Fruit fly (Drosophila melanogaster) whole organism, wandering third instar larva: ENCODE measurements around the gene Adi1.
A peak's percentile ranks its signal among the peaks of the same experiment; 100 is the strongest.

Experiments
- CG32264 ChIP-seq: fragments of 200-800 bp; sonication (Bioruptor generic); optimal IDR thresholded peaks from 2 replicates; lab custom pipeline; 2016; ENCODE audit warnings: missing biosample characterization, missing genetic modification characterization
- CrebA ChIP-seq: fragments of 200-800 bp; sonication (Bioruptor generic); optimal IDR thresholded peaks from 2 replicates; lab custom pipeline; 2016; ENCODE audit warnings: missing biosample characterization, mild to moderate bottlenecking, missing genetic modification characterization, borderline replicate concordance
- Dfd ChIP-seq: fragments of >200 bp; optimal IDR thresholded peaks from 2 replicates; lab custom pipeline; 2017; ENCODE audit warnings: missing biosample characterization, missing genetic modification characterization
- Dif ChIP-seq: fragments of 200-275, 200-300 bp; sonication (Bioruptor generic); optimal IDR thresholded peaks from 2 replicates; lab custom pipeline; 2018; ENCODE audit warnings: missing biosample characterization, missing genetic modification characterization; ENCODE audit not compliant: partially characterized antibody
- GATAd ChIP-seq: sonication (Bioruptor generic); optimal IDR thresholded peaks from 2 replicates; lab custom pipeline; 2016; ENCODE audit warnings: missing biosample characterization, missing genetic modification characterization
- HLH106 ChIP-seq: fragments of 200-800 bp; optimal IDR thresholded peaks from 3 replicates; lab custom pipeline; 2019; ENCODE audit warnings: missing biosample characterization, mild to moderate bottlenecking, missing genetic modification characterization, moderate library complexity
- Hnf4 ChIP-seq: fragments of 200-800 bp; sonication (Bioruptor generic); optimal IDR thresholded peaks from 2 replicates; lab custom pipeline; 2016; ENCODE audit warnings: missing biosample characterization, mild to moderate bottlenecking, missing genetic modification characterization
- Hr78 ChIP-seq: fragments of >200 bp; optimal IDR thresholded peaks from 2 replicates; lab custom pipeline; 2017; ENCODE audit warnings: missing biosample characterization, missing genetic modification characterization
- Hr83 ChIP-seq: fragments of 200-300 bp; sonication (Bioruptor generic); optimal IDR thresholded peaks from 2 replicates; lab custom pipeline; 2016; ENCODE audit warnings: missing biosample characterization, mild to moderate bottlenecking, missing genetic modification characterization, moderate library complexity; ENCODE audit not compliant: poor library complexity, severe bottlenecking
- Mio ChIP-seq: sonication (Bioruptor generic); optimal IDR thresholded peaks from 2 replicates; lab custom pipeline; 2016; ENCODE audit warnings: missing biosample characterization, missing genetic modification characterization
- N ChIP-seq: fragments of >200 bp; optimal IDR thresholded peaks from 2 replicates; lab custom pipeline; 2018; ENCODE audit warnings: missing biosample characterization, missing external identifiers, missing genetic modification characterization
- OdsH ChIP-seq: fragments of 200-800 bp; sonication (Bioruptor generic); optimal IDR thresholded peaks from 2 replicates; lab custom pipeline; 2016; ENCODE audit warnings: missing biosample characterization, mild to moderate bottlenecking, missing genetic modification characterization
- Rel ChIP-seq, 2 experiments: fragments of 200-800 bp; sonication (Bioruptor generic) in 1 of 2; optimal IDR thresholded peaks; 2 replicates in 1 of 2; 3 replicates in 1 of 2; lab custom pipeline; 2016 to 2019; ENCODE audit warnings: mild to moderate bottlenecking in 2 of 2, missing biosample characterization in 2 of 2, missing genetic modification characterization in 2 of 2, moderate library complexity in 1 of 2
- Sp1 ChIP-seq: fragments of 200-800 bp; sonication (Bioruptor generic); optimal IDR thresholded peaks from 3 replicates; lab custom pipeline; 2019; ENCODE audit warnings: missing biosample characterization, mild to moderate bottlenecking, missing genetic modification characterization, moderate library complexity
- Vsx2 ChIP-seq: fragments of 200-300, 225-300 bp; sonication (Bioruptor generic); optimal IDR thresholded peaks from 2 replicates; lab custom pipeline; 2018; ENCODE audit warnings: missing biosample characterization, missing genetic modification characterization; ENCODE audit not compliant: partially characterized antibody
- br ChIP-seq: fragments of 200-800 bp; sonication (Bioruptor generic); optimal IDR thresholded peaks from 2 replicates; lab custom pipeline; 2016; ENCODE audit warnings: missing biosample characterization, missing genetic modification characterization
- dmrt93B ChIP-seq: fragments of 200-800 bp; sonication (Bioruptor generic); optimal IDR thresholded peaks from 2 replicates; lab custom pipeline; 2018; ENCODE audit warnings: missing biosample characterization, mild to moderate bottlenecking, missing genetic modification characterization
- ey ChIP-seq: fragments of 200-800 bp; sonication (Bioruptor generic); optimal IDR thresholded peaks from 2 replicates; lab custom pipeline; 2016; ENCODE audit warnings: missing biosample characterization, missing genetic modification characterization
- jim ChIP-seq: fragments of 175-275, 200-325 bp; sonication (Bioruptor generic); optimal IDR thresholded peaks from 2 replicates; lab custom pipeline; 2016; ENCODE audit warnings: missing biosample characterization, mild to moderate bottlenecking, missing genetic modification characterization
- lola ChIP-seq: fragments of >200 bp; optimal IDR thresholded peaks from 2 replicates; lab custom pipeline; 2017; ENCODE audit warnings: missing biosample characterization, missing genetic modification characterization
- pan ChIP-seq: fragments of >200 bp; optimal IDR thresholded peaks from 2 replicates; lab custom pipeline; 2017
- psq ChIP-seq: fragments of 200-800 bp; sonication (Bioruptor generic); optimal IDR thresholded peaks from 3 replicates; lab custom pipeline; 2017; ENCODE audit warnings: missing biosample characterization, mild to moderate bottlenecking, missing genetic modification characterization, moderate library complexity
- rgr ChIP-seq: fragments of 200-800 bp; sonication (Bioruptor generic); optimal IDR thresholded peaks from 3 replicates; lab custom pipeline; 2016; ENCODE audit warnings: missing biosample characterization, mild to moderate bottlenecking, missing genetic modification characterization
- sage ChIP-seq: fragments of 200-800 bp; sonication (Bioruptor generic); optimal IDR thresholded peaks from 2 replicates; lab custom pipeline; 2016; ENCODE audit warnings: missing biosample characterization, mild to moderate bottlenecking, missing genetic modification characterization
- sv ChIP-seq: fragments of 200-800 bp; sonication (Bioruptor generic); optimal IDR thresholded peaks from 3 replicates; lab custom pipeline; 2016; ENCODE audit warnings: missing biosample characterization, missing genetic modification characterization
- usp ChIP-seq: fragments of >200 bp; optimal IDR thresholded peaks from 2 replicates; lab custom pipeline; 2017; ENCODE audit warnings: missing biosample characterization, missing genetic modification characterization

Adi1 gene

dm6 chr3L:10637819-10638218 is 25.4 kb upstream of the Adi1 start, which contains the start of gene Cnep1r2 (continued):
- TF ChIP-seq Rel (GFP tag; optimal IDR thresholded peaks at IDR 0.05; lab: Kevin White, UChicago) (peak; percentile 69), Rel (tag; optimal IDR thresholded peaks at IDR 0.05; lab: Kevin White, UChicago) (peak; percentile 89), N (GFP tag; lab: Kevin White, UChicago) (no peak), pan (lab: Kevin White, UChicago) (no peak), Vsx2 (GFP tag; lab: Kevin White, UChicago) (no peak)

dm6 chr3L:10639440-10639839 is 23.7 kb upstream of the Adi1 start, which contains the start of gene CG18628:
CG18628 (plus strand) TSS chr3L:10639740.
- TF ChIP-seq Rel (GFP tag; optimal IDR thresholded peaks at IDR 0.05; lab: Kevin White, UChicago) = no peak
- TF ChIP-seq Rel (tag; optimal IDR thresholded peaks at IDR 0.05; lab: Kevin White, UChicago) = no peak
- no peak for TF ChIP-seq Hr78 (GFP tag; lab: Kevin White, UChicago)
- TF ChIP-seq Dif (GFP tag; lab: Kevin White, UChicago) = no peak
- TF ChIP-seq, all 38 proteins: peak for 0

dm6 chr3L:10641589-10641988 is 21.6 kb upstream of the Adi1 start, which contains the start of gene CG14154:
CG14154 (plus strand) TSS chr3L:10641889.
- TF ChIP-seq CrebA (GFP tag; lab: Kevin White, UChicago) = no peak
- TF ChIP-seq lola (GFP tag; lab: Kevin White, UChicago) = no peak
- no peak for TF ChIP-seq CG32264
- no peak for TF ChIP-seq br (GFP tag; lab: Kevin White, UChicago)
- no peak for TF ChIP-seq sv (GFP tag; lab: Kevin White, UChicago)
- TF ChIP-seq pan (lab: Kevin White, UChicago) = no peak
- no peak for TF ChIP-seq ey (GFP tag; lab: Kevin White, UChicago)
- no peak for TF ChIP-seq Sp1 (GFP tag; lab: Kevin White, UChicago)
- no peak for TF ChIP-seq Dfd (GFP tag; lab: Kevin White, UChicago)
- TF ChIP-seq rgr = no peak
- TF ChIP-seq jim (GFP tag; lab: Kevin White, UChicago) = no peak
- TF ChIP-seq Mio (GFP tag; lab: Kevin White, UChicago) = no peak
- TF ChIP-seq GATAd (GFP tag; lab: Kevin White, UChicago) = no peak

- TF ChIP-seq Dfd (GFP tag; lab: Kevin White, UChicago) (no peak), lola (GFP tag; lab: Kevin White, UChicago) (no peak)
- TF ChIP-seq, all 38 proteins: peak for 0
Observed at dm6 chr3L:10643228-10643627, 19.9 kb upstream of the Adi1 start, which contains the start of gene CG14153. CG14153 (plus strand) TSS chr3L:10643528.

DNA sequence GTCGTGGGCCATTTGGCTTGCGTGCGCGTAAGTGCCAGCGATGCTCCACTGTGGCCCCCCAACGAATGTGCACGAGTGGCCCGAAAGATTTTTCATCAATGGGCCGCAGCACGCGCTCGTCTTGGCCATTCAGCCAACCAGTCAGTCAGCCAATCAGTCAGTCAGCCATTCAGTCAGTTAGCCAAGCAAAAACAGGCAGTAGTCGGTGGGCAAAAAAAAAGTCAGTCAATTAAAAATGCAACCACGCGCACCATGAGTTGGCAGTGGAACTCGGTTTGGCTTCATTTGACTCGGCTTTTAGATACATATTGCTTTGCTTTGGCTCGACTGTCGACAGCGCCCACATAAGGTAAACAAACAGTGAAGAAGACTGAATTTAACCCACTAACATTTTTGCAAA is 17.2 kb upstream of the Adi1 start:
- no peak for TF ChIP-seq Mio (GFP tag; lab: Kevin White, UChicago)
- TF ChIP-seq psq (GFP tag; lab: Kevin White, UChicago) = no peak
- TF ChIP-seq Hnf4 (GFP tag; lab: Kevin White, UChicago) = no peak
- TF ChIP-seq Dif (GFP tag; lab: Kevin White, UChicago) = no peak
- TF ChIP-seq CrebA (GFP tag; lab: Kevin White, UChicago) = no peak
- TF ChIP-seq dmrt93B (GFP tag; lab: Kevin White, UChicago) = no peak
- no peak for TF ChIP-seq br (GFP tag; lab: Kevin White, UChicago)
- TF ChIP-seq OdsH (GFP tag; lab: Kevin White, UChicago) = no peak
- no peak for TF ChIP-seq ey (GFP tag; lab: Kevin White, UChicago)
- no peak for TF ChIP-seq Hr83 (GFP tag; lab: Kevin White, UChicago)
- no peak for TF ChIP-seq usp (GFP tag; lab: Kevin White, UChicago)
- no peak for TF ChIP-seq HLH106 (tag; lab: Kevin White, UChicago)
- no peak for TF ChIP-seq Vsx2 (GFP tag; lab: Kevin White, UChicago)
- no peak for TF ChIP-seq GATAd (GFP tag; lab: Kevin White, UChicago)
- no peak for TF ChIP-seq sage (GFP tag; lab: Kevin White, UChicago)
- no peak for TF ChIP-seq Sp1 (GFP tag; lab: Kevin White, UChicago)
- TF ChIP-seq, all 38 proteins: peak for 0

DNA sequence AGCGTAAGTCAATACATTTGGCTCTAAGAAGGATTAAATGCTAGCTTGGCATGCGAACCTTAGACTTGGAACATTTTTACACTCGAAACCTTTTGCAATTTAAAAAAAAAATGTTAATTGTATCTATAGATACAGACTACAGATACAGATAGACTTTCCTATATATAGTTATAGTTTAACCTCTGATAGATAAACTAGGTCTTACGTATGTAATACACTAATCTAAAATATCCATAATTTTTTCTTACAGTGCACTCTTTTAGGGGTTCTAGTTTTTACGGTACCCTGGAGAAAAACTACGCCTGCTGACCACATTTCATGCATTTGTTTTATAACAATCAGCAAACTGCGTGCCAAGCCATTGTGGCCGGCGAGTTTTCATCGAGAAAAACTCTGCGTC is 16.0 kb upstream of the Adi1 start:
- TF ChIP-seq usp (GFP tag; lab: Kevin White, UChicago) = no peak
